Comparison of ENCODE assay signal across 6 worm cellular contexts in genomic region chrIV:12816636-12817035, ce11.
TF ChIP-seq lines count a peak whose summit lies in the region.

No protein-coding gene starts in this region.

TF ChIP-seq in whole organism, L1 larva, 84 proteins besides CTCF, POLR2A, EP300 and RAD21:
- TF ChIP-seq nhr-85 (tag; lab: Kevin White, UChicago) (peak; percentile 27), blmp-1 (tag; optimal IDR thresholded peaks at IDR 0.05; lab: Kevin White, UChicago) (peak; percentile 50), aha-1 (tag; optimal IDR thresholded peaks at IDR 0.05; lab: Kevin White, UChicago) (no peak), lin-39 (tag; optimal IDR thresholded peaks at IDR 0.05; lab: Kevin White, UChicago) (no peak), xbp-1 (tag; optimal IDR thresholded peaks at IDR 0.05; lab: Kevin White, UChicago) (no peak), ceh-82 (tag; optimal IDR thresholded peaks at IDR 0.05; lab: Kevin White, UChicago) (no peak)
TF ChIP-seq in whole organism, L1 larva: peak in this region for 2.

TF ChIP-seq in whole organism, L2 larva, 48 proteins besides CTCF, POLR2A, EP300 and RAD21:
- peak; percentile 3 for TF ChIP-seq nhr-129 (tag; optimal IDR thresholded peaks at IDR 0.05; lab: Kevin White, UChicago)
- TF ChIP-seq lsy-2 (tag; optimal IDR thresholded peaks at IDR 0.05; lab: Kevin White, UChicago), result no peak
- TF ChIP-seq unc-55 (GFP tag; optimal IDR thresholded peaks at IDR 0.05; lab: Kevin White, UChicago), result no peak

TF ChIP-seq in whole organism, L4 larva, 104 proteins besides CTCF, POLR2A, EP300 and RAD21:
- TF ChIP-seq nhr-25 (tag; optimal IDR thresholded peaks at IDR 0.05; lab: Kevin White, UChicago; ENCODE audit: borderline replicate concordance, insufficient read depth) (peak; percentile 57), ceh-62 (tag; optimal IDR thresholded peaks at IDR 0.05; lab: Kevin White, UChicago) (no peak)
TF ChIP-seq in whole organism, L4 larva: peak in this region for 1.

TF ChIP-seq in whole organism, late embryonic, 69 proteins besides CTCF, POLR2A, EP300 and RAD21:
- TF ChIP-seq dve-1 (tag; optimal IDR thresholded peaks at IDR 0.05; lab: Kevin White, UChicago) (no peak), F13H6.1 (tag; optimal IDR thresholded peaks at IDR 0.05; lab: Kevin White, UChicago) (no peak), unc-42 (tag; optimal IDR thresholded peaks at IDR 0.05; lab: Kevin White, UChicago) (peak; percentile 17), hlh-30 (tag; optimal IDR thresholded peaks at IDR 0.05; lab: Kevin White, UChicago; ENCODE audit: insufficient read depth) (no peak), dmd-4 (tag; optimal IDR thresholded peaks at IDR 0.05; lab: Kevin White, UChicago; ENCODE audit: borderline replicate concordance) (no peak), fkh-10 (GFP tag; optimal IDR thresholded peaks at IDR 0.05; lab: Kevin White, UChicago) (no peak), odd-2 (tag; optimal IDR thresholded peaks at IDR 0.05; lab: Kevin White, UChicago) (no peak), rnt-1 (tag; optimal IDR thresholded peaks at IDR 0.05; lab: Kevin White, UChicago) (peak; percentile 9), unc-3 (GFP tag; conservative IDR thresholded peaks at IDR 0.05; lab: Robert Waterston, UW) (no peak), unc-3 (tag; optimal IDR thresholded peaks at IDR 0.05; lab: Kevin White, UChicago) (no peak), pat-9 (tag; optimal IDR thresholded peaks at IDR 0.05; lab: Kevin White, UChicago) (no peak), T23F11.4 (GFP tag; optimal IDR thresholded peaks at IDR 0.05; lab: Kevin White, UChicago) (no peak), ceh-31 (tag; optimal IDR thresholded peaks at IDR 0.05; lab: Kevin White, UChicago) (peak; percentile 64), ceh-45 (GFP tag; IDR thresholded peaks at IDR 0.05; lab: Robert Waterston, UW) (no peak)
TF ChIP-seq in whole organism, late embryonic: peak in this region for 3.

TF ChIP-seq in whole organism, mixed stage, embryonic, 35 proteins besides CTCF, POLR2A, EP300 and RAD21:
- TF ChIP-seq hlh-1 (tag; optimal IDR thresholded peaks at IDR 0.05; lab: Kevin White, UChicago) (no peak), unc-62 (GFP tag; optimal IDR thresholded peaks at IDR 0.05; lab: Kevin White, UChicago) (peak; percentile 18), ham-2 (GFP tag; optimal IDR thresholded peaks at IDR 0.05; lab: Kevin White, UChicago) (peak; percentile 66), elt-1 (tag; optimal IDR thresholded peaks at IDR 0.05; lab: Kevin White, UChicago; ENCODE audit: borderline replicate concordance, insufficient read depth) (peak; percentile 51)

TF ChIP-seq in whole organism, young adult, 124 proteins besides CTCF, POLR2A, EP300 and RAD21:
- TF ChIP-seq nhr-90 (tag; optimal IDR thresholded peaks at IDR 0.05; lab: Kevin White, UChicago) (no peak), zfh-2 (GFP tag; conservative IDR thresholded peaks at IDR 0.05; lab: Robert Waterston, UW) (peak; percentile 53)
TF ChIP-seq in whole organism, young adult: peak in this region for 1.
